Worm (Caenorhabditis elegans): ENCODE measurements around the gene C33D9.3.

- TF ChIP-seq ama-1 (optimal IDR thresholded peaks at IDR 0.05) (no peak), sea-1 (GFP tag; conservative IDR thresholded peaks at IDR 0.05) (no peak)
Measured at ce11 chrIV:8820041-8820440, 27.3 kb upstream of the C33D9.3 start, which contains the start of gene T28C6.3.
